Fruit fly (Drosophila melanogaster) whole organism, adult: ENCODE measurements around the gene h-cup.
A peak's percentile ranks its signal among the peaks of the same experiment; 100 is the strongest.

Experiments used
- CG11617 ChIP-seq: fragments of 200-800 bp; sonication (Bioruptor generic); optimal IDR thresholded peaks from 2 replicates; lab custom pipeline; 2017; ENCODE audit warnings: mild to moderate bottlenecking, missing biosample characterization, missing genetic modification reagents, missing genetic modification characterization
- CG12768 ChIP-seq: fragments of 200-800 bp; sonication (Bioruptor generic); optimal IDR thresholded peaks from 2 replicates; lab custom pipeline; 2017; ENCODE audit warnings: missing biosample characterization, missing genetic modification characterization, mild to moderate bottlenecking, moderate library complexity, missing genetic modification reagents
- CG14711 ChIP-seq: fragments of 200-800 bp; sonication (Bioruptor generic); optimal IDR thresholded peaks from 2 replicates; lab custom pipeline; 2018; ENCODE audit warnings: missing biosample characterization, mild to moderate bottlenecking, missing genetic modification characterization, moderate library complexity
- CG1620 ChIP-seq: fragments of 200-800 bp; sonication (Bioruptor generic); optimal IDR thresholded peaks from 2 replicates; lab custom pipeline; 2016; ENCODE audit warnings: missing biosample characterization, missing genetic modification characterization
- CG33017 ChIP-seq: fragments of 200-800 bp; sonication (Bioruptor generic); optimal IDR thresholded peaks from 2 replicates; lab custom pipeline; 2018; ENCODE audit warnings: missing biosample characterization, mild to moderate bottlenecking, missing genetic modification characterization, moderate library complexity
- CG5204 ChIP-seq: fragments of 200-800 bp; sonication (Bioruptor generic); optimal IDR thresholded peaks from 2 replicates; lab custom pipeline; 2016; ENCODE audit warnings: missing biosample characterization, missing genetic modification characterization
- CG7045 ChIP-seq: fragments of 200-800 bp; sonication (Bioruptor generic); optimal IDR thresholded peaks from 2 replicates; lab custom pipeline; 2017; ENCODE audit warnings: missing biosample characterization, mild to moderate bottlenecking, missing genetic modification characterization
- CG7101 ChIP-seq: fragments of 200-800 bp; sonication (Bioruptor generic); optimal IDR thresholded peaks from 2 replicates; lab custom pipeline; 2018; ENCODE audit warnings: missing biosample characterization, mild to moderate bottlenecking, missing genetic modification characterization, moderate library complexity
- Clk ChIP-seq: fragments of 200-800 bp; sonication (Bioruptor generic); optimal IDR thresholded peaks from 2 replicates; lab custom pipeline; 2017; ENCODE audit warnings: missing biosample characterization, missing genetic modification characterization
- Crg-1 ChIP-seq: fragments of 200-800 bp; sonication (Bioruptor generic); optimal IDR thresholded peaks from 2 replicates; lab custom pipeline; 2016; ENCODE audit warnings: missing biosample characterization, missing genetic modification characterization
- Hr96 ChIP-seq: fragments of 200-800 bp; sonication (Bioruptor generic); optimal IDR thresholded peaks from 2 replicates; lab custom pipeline; 2016; ENCODE audit warnings: missing biosample characterization, missing genetic modification characterization
- Mnt ChIP-seq: fragments of 200-800 bp; sonication (Bioruptor generic); optimal IDR thresholded peaks from 2 replicates; lab custom pipeline; 2016; ENCODE audit warnings: missing biosample characterization, mild to moderate bottlenecking, missing genetic modification characterization
- bab1 ChIP-seq: fragments of 200-800 bp; sonication (Bioruptor generic); optimal IDR thresholded peaks from 3 replicates; lab custom pipeline; 2019; ENCODE audit warnings: missing biosample characterization, mild to moderate bottlenecking, missing genetic modification characterization, moderate library complexity
- cic ChIP-seq: fragments of 200-800 bp; sonication (Bioruptor generic); optimal IDR thresholded peaks from 2 replicates; lab custom pipeline; 2017; ENCODE audit warnings: missing biosample characterization, mild to moderate bottlenecking, missing genetic modification characterization, moderate library complexity
- cnc ChIP-seq, 2 experiments: fragments of >200 bp; optimal IDR thresholded peaks; 2 replicates each; lab custom pipeline; 2017
- kay ChIP-seq: fragments of 200-800 bp; sonication (Bioruptor generic); peaks from one replicate; lab custom pipeline; 2016; ENCODE audit warnings: missing biosample characterization, missing genetic modification characterization, borderline replicate concordance
- ovo ChIP-seq: fragments of 200-800 bp; sonication (Bioruptor generic); optimal IDR thresholded peaks from 2 replicates; lab custom pipeline; 2016; ENCODE audit warnings: missing biosample characterization, missing genetic modification characterization
- pad ChIP-seq: fragments of 200-800 bp; sonication (Bioruptor generic); optimal IDR thresholded peaks from 3 replicates; lab custom pipeline; 2017; ENCODE audit warnings: missing biosample characterization, missing genetic modification characterization, mild to moderate bottlenecking, moderate library complexity, missing genetic modification reagents
- tj ChIP-seq: fragments of 200-800 bp; sonication (Bioruptor generic); optimal IDR thresholded peaks from 3 replicates; lab custom pipeline; 2017; ENCODE audit warnings: missing biosample characterization, mild to moderate bottlenecking, missing genetic modification characterization, moderate library complexity
- toe ChIP-seq: fragments of 200-800 bp; sonication (Bioruptor generic); optimal IDR thresholded peaks from 2 replicates; lab custom pipeline; 2016; ENCODE audit warnings: missing biosample characterization, missing genetic modification characterization

h-cup gene

DNA sequence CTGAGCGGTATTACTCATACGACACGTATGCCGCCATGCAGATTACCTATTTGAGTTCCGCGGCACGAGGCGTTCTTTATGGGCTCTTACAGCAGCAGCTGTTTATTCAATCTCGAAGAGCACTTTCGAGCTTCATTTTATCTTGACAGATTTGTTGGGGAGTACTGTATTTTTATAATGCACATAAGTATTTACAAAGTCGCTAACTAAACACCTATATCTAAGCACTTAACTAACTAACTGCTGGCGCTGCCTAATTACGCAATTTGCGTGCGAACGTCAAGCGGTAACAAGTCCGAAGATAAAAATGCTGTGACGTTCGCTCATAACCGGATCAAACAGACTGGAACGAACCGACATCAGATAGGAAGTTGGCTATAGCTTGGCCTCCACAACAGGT lies 19.9 kb upstream of the h-cup start:
- no peak for TF ChIP-seq CG1620
- TF ChIP-seq bab1 (GFP tag; lab: Kevin White, UChicago) = no peak
- TF ChIP-seq CG12768 (GFP tag; lab: Kevin White, UChicago) = peak; percentile 84
- peak; percentile 53 for TF ChIP-seq CG7101 (tag; lab: Kevin White, UChicago)
- TF ChIP-seq pad (GFP tag; lab: Kevin White, UChicago) = peak; percentile 51
- TF ChIP-seq ovo = peak; percentile 2
- peak; percentile 41 for TF ChIP-seq CG14711 (tag; lab: Kevin White, UChicago)
- TF ChIP-seq Mnt (GFP tag; lab: Kevin White, UChicago) = peak; percentile 1
- no peak for TF ChIP-seq Crg-1
- peak; percentile 14 for TF ChIP-seq CG11617 (GFP tag; lab: Kevin White, UChicago)
- TF ChIP-seq CG5204 (GFP tag; lab: Kevin White, UChicago) = peak; percentile 26
- peak; percentile 65 for TF ChIP-seq toe (GFP tag; lab: Kevin White, UChicago)
- no peak for TF ChIP-seq Hr96
- peak; percentile 38 for TF ChIP-seq CG33017
- no peak for TF ChIP-seq tj (GFP tag; lab: Kevin White, UChicago)
- TF ChIP-seq kay (GFP tag; lab: Kevin White, UChicago) = peak; percentile 83
- TF ChIP-seq cnc (optimal IDR thresholded peaks at IDR 0.05; lab: Kevin White, UChicago) = no peak
- TF ChIP-seq cic (GFP tag; lab: Kevin White, UChicago) = peak; percentile 82
- TF ChIP-seq CG7045 (GFP tag; lab: Kevin White, UChicago) = peak; percentile 85
- TF ChIP-seq Clk (GFP tag; lab: Kevin White, UChicago) = peak; percentile 46

DNA sequence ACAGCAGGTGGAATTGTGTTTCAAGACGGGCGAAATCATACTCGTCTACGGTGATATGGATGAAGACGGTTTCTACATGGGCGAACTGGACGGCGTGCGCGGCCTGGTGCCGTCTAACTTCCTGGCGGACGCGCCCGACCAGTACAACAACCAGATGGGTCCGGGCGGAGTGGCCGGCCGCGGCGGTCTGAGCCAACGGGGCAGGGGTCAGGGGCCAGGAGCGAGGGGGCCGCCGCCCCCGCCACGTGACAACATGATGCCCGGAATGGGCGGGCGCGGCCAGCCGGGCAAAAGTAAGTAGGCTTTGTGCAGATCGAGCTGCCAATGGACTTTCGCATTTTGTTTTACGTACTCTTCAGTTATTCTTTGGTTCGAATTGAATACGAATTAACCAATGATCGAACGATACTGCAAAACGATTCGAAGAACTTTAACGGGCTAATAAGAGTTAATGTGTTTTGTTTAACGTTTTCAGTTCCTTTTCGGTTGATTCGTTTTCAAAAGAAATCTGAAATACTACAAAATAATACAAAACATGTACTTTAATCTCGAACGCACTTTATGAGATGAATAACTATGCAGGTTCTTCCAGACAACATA lies 10.6 kb upstream of the h-cup start:
- TF ChIP-seq toe (GFP tag; lab: Kevin White, UChicago) (no peak), CG11617 (GFP tag; lab: Kevin White, UChicago) (no peak), tj (GFP tag; lab: Kevin White, UChicago) (no peak), kay (GFP tag; lab: Kevin White, UChicago) (no peak), Hr96 (no peak), CG14711 (tag; lab: Kevin White, UChicago) (no peak), CG7101 (tag; lab: Kevin White, UChicago) (no peak), Mnt (GFP tag; lab: Kevin White, UChicago) (no peak), CG5204 (GFP tag; lab: Kevin White, UChicago) (no peak)

DNA sequence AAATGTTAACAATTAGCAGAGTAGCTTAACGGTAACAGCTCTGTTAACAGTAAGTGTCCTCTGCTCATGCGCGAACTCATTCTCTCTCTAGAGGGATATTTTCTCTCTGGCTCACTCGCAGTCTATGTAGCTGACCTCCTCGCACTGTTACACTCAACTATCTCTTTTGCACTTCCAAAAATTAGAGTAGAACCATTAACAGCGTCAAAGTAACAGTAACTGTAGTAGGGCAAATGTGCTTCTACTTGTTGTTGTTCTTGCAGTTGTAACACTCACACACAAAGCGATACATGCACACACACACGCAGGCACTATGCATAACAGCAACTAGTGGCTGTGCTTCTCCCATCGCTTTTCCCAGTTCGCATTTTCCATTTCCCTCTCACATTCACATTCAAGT lies 3.7 kb downstream of the h-cup start:
- no peak for TF ChIP-seq pad (GFP tag; lab: Kevin White, UChicago)
- no peak for TF ChIP-seq CG5204 (GFP tag; lab: Kevin White, UChicago)
- no peak for TF ChIP-seq CG14711 (tag; lab: Kevin White, UChicago)
- TF ChIP-seq tj (GFP tag; lab: Kevin White, UChicago) = no peak
- TF ChIP-seq toe (GFP tag; lab: Kevin White, UChicago) = no peak
- TF ChIP-seq Mnt (GFP tag; lab: Kevin White, UChicago) = no peak
- no peak for TF ChIP-seq cnc (optimal IDR thresholded peaks at IDR 0.05; lab: Kevin White, UChicago)
- no peak for TF ChIP-seq CG33017
- TF ChIP-seq CG11617 (GFP tag; lab: Kevin White, UChicago) = no peak
- no peak for TF ChIP-seq Clk (GFP tag; lab: Kevin White, UChicago)
- no peak for TF ChIP-seq CG12768 (GFP tag; lab: Kevin White, UChicago)
- no peak for TF ChIP-seq Crg-1
- no peak for TF ChIP-seq CG7101 (tag; lab: Kevin White, UChicago)
- TF ChIP-seq Hr96 = no peak
- TF ChIP-seq bab1 (GFP tag; lab: Kevin White, UChicago) = no peak
- TF ChIP-seq ovo = no peak

- TF ChIP-seq Hr96 (no peak), CG12768 (GFP tag; lab: Kevin White, UChicago) (no peak), CG14711 (tag; lab: Kevin White, UChicago) (no peak), tj (GFP tag; lab: Kevin White, UChicago) (no peak), bab1 (GFP tag; lab: Kevin White, UChicago) (no peak), kay (GFP tag; lab: Kevin White, UChicago) (no peak), ovo (no peak), CG5204 (GFP tag; lab: Kevin White, UChicago) (no peak), CG1620 (no peak), cic (GFP tag; lab: Kevin White, UChicago) (no peak), toe (GFP tag; lab: Kevin White, UChicago) (no peak), pad (GFP tag; lab: Kevin White, UChicago) (no peak)
Observed at dm6 chr3R:15375470-15375869, 7.3 kb downstream of the h-cup start.

- TF ChIP-seq CG33017 (no peak), Mnt (GFP tag; lab: Kevin White, UChicago) (no peak)
Observed at dm6 chr3R:15374397-15374796, 8.4 kb downstream of the h-cup start, which contains the start of gene Rbp. TSS of gene Rbp (plus strand) at chr3R:15374635.

DNA sequence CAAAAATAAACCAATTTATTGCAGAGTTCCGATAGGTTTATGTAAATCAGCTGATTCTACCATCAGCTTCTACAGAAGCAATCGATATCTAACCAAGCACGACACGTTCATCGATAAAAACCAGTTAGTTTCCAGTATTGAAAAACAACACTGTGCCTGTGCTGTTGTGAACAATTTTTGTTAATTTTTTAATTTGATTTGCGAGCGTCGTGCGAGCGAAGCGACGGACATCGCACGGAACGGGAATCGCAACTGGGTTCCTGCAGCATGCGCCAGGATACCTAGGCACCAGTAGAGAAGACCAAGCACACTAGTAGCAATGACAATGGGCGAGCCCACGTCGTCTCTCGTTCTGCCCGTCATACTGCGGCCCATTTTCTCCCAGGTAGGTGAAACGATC lies 10.9 kb downstream of the h-cup start, which contains the start of the genes Ccm3 and CG6136:
Ccm3 (plus strand) TSS at position 125 of the 400 bp plus-strand sequence.
CG6136 (minus strand) TSS at position 380 of the 400 bp plus-strand sequence.
- TF ChIP-seq CG33017 = peak; percentile 53
- TF ChIP-seq CG12768 (GFP tag; lab: Kevin White, UChicago) = peak; percentile 69
- peak; percentile 72 for TF ChIP-seq Hr96
- no peak for TF ChIP-seq tj (GFP tag; lab: Kevin White, UChicago)
- TF ChIP-seq cic (GFP tag; lab: Kevin White, UChicago) = peak; percentile 45
- TF ChIP-seq CG1620 = peak; percentile 38
- TF ChIP-seq ovo = peak; percentile 49
- TF ChIP-seq CG14711 (tag; lab: Kevin White, UChicago) = peak; percentile 38
- TF ChIP-seq Clk (GFP tag; lab: Kevin White, UChicago) = peak; percentile 37
- TF ChIP-seq pad (GFP tag; lab: Kevin White, UChicago) = peak; percentile 70
- TF ChIP-seq kay (GFP tag; lab: Kevin White, UChicago) = no peak
- TF ChIP-seq Mnt (GFP tag; lab: Kevin White, UChicago) = peak; percentile 73
- TF ChIP-seq Crg-1 = peak; percentile 85
- peak; percentile 32 for TF ChIP-seq toe (GFP tag; lab: Kevin White, UChicago)
- peak; percentile 31 for TF ChIP-seq CG11617 (GFP tag; lab: Kevin White, UChicago)
- TF ChIP-seq bab1 (GFP tag; lab: Kevin White, UChicago) = peak; percentile 66
- peak; percentile 42 for TF ChIP-seq CG7045 (GFP tag; lab: Kevin White, UChicago)
- peak; percentile 78 for TF ChIP-seq CG7101 (tag; lab: Kevin White, UChicago)
- no peak for TF ChIP-seq cnc (optimal IDR thresholded peaks at IDR 0.05; lab: Kevin White, UChicago)
- no peak for TF ChIP-seq CG5204 (GFP tag; lab: Kevin White, UChicago)
